Worm (Caenorhabditis elegans) whole organism, L2 larva: ENCODE results near the gene unc-85.

Source experiments
- C34F6.9 ChIP-seq: fragments of 150-350 bp; optimal IDR thresholded peaks from 2 replicates; lab custom pipeline; 2014; ENCODE audit warnings: missing biosample characterization, missing genetic modification characterization
- F13H6.1 ChIP-seq: sonication (generic microtip); optimal IDR thresholded peaks from 2 replicates; lab custom pipeline; 2016; ENCODE audit warnings: missing genetic modification characterization, missing compliant biosample characterization
- R02D3.7 ChIP-seq: fragments of 150-350 bp; optimal IDR thresholded peaks from 2 replicates; lab custom pipeline; 2014; ENCODE audit warnings: missing biosample characterization, missing genetic modification characterization
- ZK546.5 ChIP-seq: sonication (generic microtip); optimal IDR thresholded peaks from 2 replicates; lab custom pipeline; 2017; ENCODE audit warnings: missing biosample characterization, missing genetic modification characterization
- aly-2 ChIP-seq: fragments of 150-350 bp; optimal IDR thresholded peaks from 2 replicates; lab custom pipeline; 2014; ENCODE audit warnings: missing biosample characterization, missing genetic modification characterization
- ama-1 ChIP-seq: fragments of 150-350 bp; optimal IDR thresholded peaks from 2 replicates; lab custom pipeline; 2018; ENCODE audit warnings: inconsistent platforms
- blmp-1 ChIP-seq: sonication (generic microtip); optimal IDR thresholded peaks from 2 replicates; lab custom pipeline; 2017; ENCODE audit warnings: missing genetic modification characterization, mild to moderate bottlenecking, missing compliant biosample characterization, antibody characterized with exemption, moderate library complexity; ENCODE audit not compliant: insufficient read depth
- ceh-82 ChIP-seq: fragments of 150-350 bp; optimal IDR thresholded peaks from 2 replicates; lab custom pipeline; 2014; ENCODE audit warnings: missing biosample characterization, missing genetic modification characterization
- crh-2 ChIP-seq: sonication (generic microtip); optimal IDR thresholded peaks from 2 replicates; lab custom pipeline; 2017; ENCODE audit warnings: missing biosample characterization, missing genetic modification characterization
- dmd-4 ChIP-seq: sonication (generic microtip); optimal IDR thresholded peaks from 2 replicates; lab custom pipeline; 2017; ENCODE audit warnings: missing biosample characterization, missing genetic modification characterization
- egl-27 ChIP-seq: sonication (generic microtip); optimal IDR thresholded peaks from 3 replicates; lab custom pipeline; 2017; ENCODE audit warnings: missing biosample characterization, missing genetic modification reagents, missing genetic modification characterization
- elt-1 ChIP-seq: fragments of 150-350 bp; optimal IDR thresholded peaks from 2 replicates; lab custom pipeline; 2014; ENCODE audit warnings: missing biosample characterization, missing genetic modification characterization
- elt-3 ChIP-seq: sonication (generic microtip); optimal IDR thresholded peaks from 2 replicates; lab custom pipeline; 2017; ENCODE audit warnings: missing biosample characterization, missing genetic modification characterization
- fos-1 ChIP-seq: fragments of 150-350 bp; optimal IDR thresholded peaks from 2 replicates; lab custom pipeline; 2014; ENCODE audit warnings: missing biosample characterization, missing genetic modification characterization
- gmeb-1 ChIP-seq: fragments of 150-350 bp; optimal IDR thresholded peaks from 2 replicates; lab custom pipeline; 2014; ENCODE audit warnings: missing biosample characterization, missing genetic modification characterization
- lin-13 ChIP-seq: fragments of 150-350 bp; optimal IDR thresholded peaks from 2 replicates; lab custom pipeline; 2014; ENCODE audit warnings: missing biosample characterization, missing genetic modification reagents, missing genetic modification characterization
- lin-39 ChIP-seq: fragments of 150-350 bp; optimal IDR thresholded peaks from 2 replicates; lab custom pipeline; 2014; ENCODE audit warnings: missing biosample characterization, missing genetic modification reagents, missing genetic modification characterization
- lsy-2 ChIP-seq, 2 experiments: fragments of 150-350 bp in 1 of 2; sonication (generic microtip) in 1 of 2; optimal IDR thresholded peaks; 2 replicates each; lab custom pipeline; 2014 to 2017; ENCODE audit warnings: missing biosample characterization in 2 of 2, missing genetic modification characterization in 2 of 2
- mbf-1 ChIP-seq: sonication (generic microtip); optimal IDR thresholded peaks from 2 replicates; lab custom pipeline; 2017; ENCODE audit warnings: missing biosample characterization, missing genetic modification characterization
- nhr-10 ChIP-seq: sonication (generic microtip); optimal IDR thresholded peaks from 2 replicates; lab custom pipeline; 2017; ENCODE audit warnings: missing biosample characterization, missing genetic modification characterization
- nhr-129 ChIP-seq: fragments of 150-350 bp; optimal IDR thresholded peaks from 2 replicates; lab custom pipeline; 2014; ENCODE audit warnings: missing biosample characterization, missing genetic modification characterization
- nhr-21 ChIP-seq: fragments of 150-350 bp; optimal IDR thresholded peaks from 2 replicates; lab custom pipeline; 2014; ENCODE audit warnings: missing biosample characterization, missing genetic modification characterization
- nhr-23 ChIP-seq: fragments of 150-350 bp; optimal IDR thresholded peaks from 2 replicates; lab custom pipeline; 2014; ENCODE audit warnings: missing biosample characterization, missing genetic modification reagents, missing genetic modification characterization
- nhr-237 ChIP-seq: fragments of 150-350 bp; optimal IDR thresholded peaks from 2 replicates; lab custom pipeline; 2014; ENCODE audit warnings: missing biosample characterization, missing genetic modification characterization
- nhr-25 ChIP-seq: fragments of 150-350 bp; sonication (generic microtip); optimal IDR thresholded peaks from 3 replicates; lab custom pipeline; 2014; ENCODE audit warnings: missing biosample characterization, missing genetic modification characterization
- nhr-6 ChIP-seq: fragments of 150-350 bp; optimal IDR thresholded peaks from 2 replicates; lab custom pipeline; 2014; ENCODE audit warnings: missing biosample characterization, missing genetic modification characterization
- nhr-77 ChIP-seq: fragments of 150-350 bp; optimal IDR thresholded peaks from 2 replicates; lab custom pipeline; 2014; ENCODE audit warnings: missing biosample characterization, missing genetic modification characterization
- peb-1 ChIP-seq: fragments of 150-350 bp; optimal IDR thresholded peaks from 2 replicates; lab custom pipeline; 2014; ENCODE audit warnings: missing biosample characterization, missing genetic modification characterization
- sem-4 ChIP-seq: fragments of 150-350 bp; optimal IDR thresholded peaks from 2 replicates; lab custom pipeline; 2014; ENCODE audit warnings: missing biosample characterization, missing genetic modification reagents, missing genetic modification characterization
- sma-3 ChIP-seq: sonication (generic microtip); optimal IDR thresholded peaks from 2 replicates; lab custom pipeline; 2016; ENCODE audit warnings: missing genetic modification reagents, missing genetic modification characterization, missing compliant biosample characterization
- sma-9 ChIP-seq, 2 experiments: fragments of 150-350 bp in 1 of 2; sonication (generic microtip) in 1 of 2; optimal IDR thresholded peaks; 2 replicates each; lab custom pipeline; 2014 to 2016; ENCODE audit warnings: missing genetic modification characterization in 2 of 2, mild to moderate bottlenecking in 1 of 2, missing biosample characterization in 1 of 2, missing compliant biosample characterization in 1 of 2, missing genetic modification reagents in 1 of 2, moderate library complexity in 1 of 2
- snpc-4 ChIP-seq: fragments of 150-350 bp; optimal IDR thresholded peaks from 2 replicates; lab custom pipeline; 2014; ENCODE audit warnings: missing biosample characterization, missing genetic modification characterization
- unc-55 ChIP-seq: fragments of 150-350 bp; sonication (generic microtip); optimal IDR thresholded peaks from 3 replicates; lab custom pipeline; 2014; ENCODE audit warnings: missing biosample characterization, missing genetic modification reagents, missing genetic modification characterization
- zag-1 ChIP-seq: fragments of 150-350 bp; optimal IDR thresholded peaks from 2 replicates; lab custom pipeline; 2014; ENCODE audit warnings: missing biosample characterization, missing genetic modification characterization
- ztf-1 ChIP-seq: fragments of 200-800 bp; sonication (Bioruptor generic); conservative IDR thresholded peaks from 2 replicates; pipeline ENCODE4 v1.3.6; 2022; ENCODE audit warnings: missing genetic modification characterization, missing compliant biosample characterization
- ztf-11 ChIP-seq: sonication (generic microtip); optimal IDR thresholded peaks from 2 replicates; lab custom pipeline; 2017; ENCODE audit warnings: missing biosample characterization, missing genetic modification characterization
- ztf-4 ChIP-seq: fragments of 150-350 bp; optimal IDR thresholded peaks from 2 replicates; lab custom pipeline; 2014; ENCODE audit warnings: missing biosample characterization, missing genetic modification characterization

unc-85 gene

ce11 chrII:4661278-4661677, 40.6 kb upstream of the unc-85 start, which contains the start of gene T05A7.13:
TSS of gene T05A7.13 (minus strand) at chrII:4661378.
- TF ChIP-seq C34F6.9 (tag; lab: Kevin White, UChicago) (no peak), ztf-1 (GFP tag; lab: Robert Waterston, UW) (no peak), nhr-6 (tag; lab: Kevin White, UChicago) (no peak), nhr-77 (tag; lab: Kevin White, UChicago) (no peak), ZK546.5 (tag; lab: Kevin White, UChicago) (no peak), blmp-1 (tag; lab: Kevin White, UChicago) (no peak), egl-27 (tag; lab: Kevin White, UChicago) (no peak), lsy-2 (tag; optimal IDR thresholded peaks at IDR 0.05; lab: Kevin White, UChicago) (no peak), nhr-10 (tag; lab: Kevin White, UChicago) (no peak), zag-1 (tag; lab: Kevin White, UChicago) (no peak), peb-1 (tag; lab: Kevin White, UChicago) (no peak), ztf-4 (no peak), sma-3 (GFP tag; lab: Kevin White, UChicago) (no peak), lin-13 (GFP tag; lab: Kevin White, UChicago) (no peak), ceh-82 (tag; lab: Kevin White, UChicago) (no peak)

- TF ChIP-seq gmeb-1 = no peak
- TF ChIP-seq ama-1 (lab: Kevin White, UChicago) = no peak
- TF ChIP-seq F13H6.1 = no peak
- no peak for TF ChIP-seq nhr-6 (tag; lab: Kevin White, UChicago)
- TF ChIP-seq lsy-2 (tag; optimal IDR thresholded peaks at IDR 0.05; lab: Kevin White, UChicago) = no peak
- TF ChIP-seq dmd-4 (tag; lab: Kevin White, UChicago) = no peak
- no peak for TF ChIP-seq peb-1 (tag; lab: Kevin White, UChicago)
- TF ChIP-seq ztf-1 (GFP tag; lab: Robert Waterston, UW) = no peak
- no peak for TF ChIP-seq nhr-23 (tag; lab: Kevin White, UChicago)
- no peak for TF ChIP-seq ztf-11 (tag; lab: Kevin White, UChicago)
These were observed 38.7 kb upstream of the unc-85 start, which contains the start of gene T05A7.12 for ce11 chrII:4663186-4663585. TSS of gene T05A7.12 (minus strand) at chrII:4663286.

DNA sequence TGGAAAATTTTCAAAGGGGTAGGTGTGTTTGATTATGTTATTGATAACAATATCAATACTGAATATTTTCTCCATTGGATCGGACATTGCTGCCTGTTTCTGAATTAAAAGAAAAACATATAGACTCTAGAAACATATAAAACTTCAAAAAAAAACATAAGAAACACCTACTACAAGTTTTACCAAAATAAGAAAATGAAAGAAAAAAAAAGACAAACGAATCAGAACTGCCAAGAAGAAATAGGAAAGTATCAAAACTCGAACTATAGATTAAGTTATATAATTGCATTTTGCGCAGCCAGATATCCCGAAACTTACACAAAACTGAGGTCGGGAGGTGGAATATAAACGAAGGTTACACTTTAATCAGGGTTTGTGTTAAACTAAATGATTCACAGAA, 36.5 kb upstream of the unc-85 start, which contains the start of gene T05A7.11:
Gene T05A7.11 (minus strand): TSS at position 101 of the 400 bp plus-strand sequence.
- TF ChIP-seq ceh-82 (tag; lab: Kevin White, UChicago) (no peak), egl-27 (tag; lab: Kevin White, UChicago) (no peak), nhr-77 (tag; lab: Kevin White, UChicago) (no peak), nhr-10 (tag; lab: Kevin White, UChicago) (no peak), lsy-2 (tag; optimal IDR thresholded peaks at IDR 0.05; lab: Kevin White, UChicago) (no peak), mbf-1 (tag; lab: Kevin White, UChicago) (no peak), fos-1 (tag; lab: Kevin White, UChicago) (no peak), C34F6.9 (tag; lab: Kevin White, UChicago) (no peak), lin-39 (tag; lab: Kevin White, UChicago) (no peak), crh-2 (tag; lab: Kevin White, UChicago) (no peak), zag-1 (tag; lab: Kevin White, UChicago) (no peak), nhr-129 (tag; lab: Kevin White, UChicago) (no peak), blmp-1 (tag; lab: Kevin White, UChicago) (no peak), nhr-25 (tag; lab: Kevin White, UChicago) (no peak), elt-3 (tag; lab: Kevin White, UChicago) (no peak), sem-4 (tag; lab: Kevin White, UChicago) (no peak), aly-2 (tag; lab: Kevin White, UChicago) (no peak), nhr-237 (tag; lab: Kevin White, UChicago) (no peak), snpc-4 (tag; lab: Kevin White, UChicago) (no peak)

- TF ChIP-seq C34F6.9 (tag; lab: Kevin White, UChicago) = no peak
- TF ChIP-seq sma-3 (GFP tag; lab: Kevin White, UChicago) = no peak
- TF ChIP-seq aly-2 (tag; lab: Kevin White, UChicago) = no peak
- no peak for TF ChIP-seq fos-1 (tag; lab: Kevin White, UChicago)
- no peak for TF ChIP-seq gmeb-1
- TF ChIP-seq elt-1 (tag; lab: Kevin White, UChicago) = no peak
- no peak for TF ChIP-seq egl-27 (tag; lab: Kevin White, UChicago)
- no peak for TF ChIP-seq mbf-1 (tag; lab: Kevin White, UChicago)
- TF ChIP-seq ceh-82 (tag; lab: Kevin White, UChicago) = no peak
- TF ChIP-seq sma-9 (GFP tag; optimal IDR thresholded peaks at IDR 0.05; lab: Kevin White, UChicago) = no peak
- no peak for TF ChIP-seq sma-9 (tag; optimal IDR thresholded peaks at IDR 0.05; lab: Kevin White, UChicago)
- TF ChIP-seq nhr-77 (tag; lab: Kevin White, UChicago) = no peak
- no peak for TF ChIP-seq R02D3.7
- no peak for TF ChIP-seq nhr-23 (tag; lab: Kevin White, UChicago)
- no peak for TF ChIP-seq nhr-10 (tag; lab: Kevin White, UChicago)
- TF ChIP-seq nhr-21 (tag; lab: Kevin White, UChicago) = no peak
- TF ChIP-seq ama-1 (lab: Kevin White, UChicago) = no peak
- TF ChIP-seq unc-55 (GFP tag; lab: Kevin White, UChicago) = no peak
- no peak for TF ChIP-seq peb-1 (tag; lab: Kevin White, UChicago)
- TF ChIP-seq, all 48 proteins: peak for 0
These were observed 34.3 kb upstream of the unc-85 start, which contains the start of gene fut-5 for ce11 chrII:4667572-4667971. TSS of gene fut-5 (minus strand) at chrII:4667672.
